Fruit fly (Drosophila melanogaster) whole organism, adult: Measurements from ENCODE around the gene RpL36A.

Experiments
- CG14711 ChIP-seq: fragments of 200-800 bp; sonication (Bioruptor generic); optimal IDR thresholded peaks from 2 replicates; lab custom pipeline; 2018; ENCODE audit warnings: missing biosample characterization, mild to moderate bottlenecking, missing genetic modification characterization, moderate library complexity
- CG1620 ChIP-seq: fragments of 200-800 bp; sonication (Bioruptor generic); optimal IDR thresholded peaks from 2 replicates; lab custom pipeline; 2016; ENCODE audit warnings: missing biosample characterization, missing genetic modification characterization
- CG33017 ChIP-seq: fragments of 200-800 bp; sonication (Bioruptor generic); optimal IDR thresholded peaks from 2 replicates; lab custom pipeline; 2018; ENCODE audit warnings: missing biosample characterization, mild to moderate bottlenecking, missing genetic modification characterization, moderate library complexity
- CG7101 ChIP-seq: fragments of 200-800 bp; sonication (Bioruptor generic); optimal IDR thresholded peaks from 2 replicates; lab custom pipeline; 2018; ENCODE audit warnings: missing biosample characterization, mild to moderate bottlenecking, missing genetic modification characterization, moderate library complexity
- Crg-1 ChIP-seq: fragments of 200-800 bp; sonication (Bioruptor generic); optimal IDR thresholded peaks from 2 replicates; lab custom pipeline; 2016; ENCODE audit warnings: missing biosample characterization, missing genetic modification characterization
- Hr96 ChIP-seq: fragments of 200-800 bp; sonication (Bioruptor generic); optimal IDR thresholded peaks from 2 replicates; lab custom pipeline; 2016; ENCODE audit warnings: missing biosample characterization, missing genetic modification characterization
- cnc ChIP-seq, 2 experiments: fragments of >200 bp; optimal IDR thresholded peaks; 2 replicates each; lab custom pipeline; 2017
- kay ChIP-seq: fragments of 200-800 bp; sonication (Bioruptor generic); peaks from one replicate; lab custom pipeline; 2016; ENCODE audit warnings: missing biosample characterization, missing genetic modification characterization, borderline replicate concordance
- pad ChIP-seq: fragments of 200-800 bp; sonication (Bioruptor generic); optimal IDR thresholded peaks from 3 replicates; lab custom pipeline; 2017; ENCODE audit warnings: missing biosample characterization, missing genetic modification characterization, mild to moderate bottlenecking, moderate library complexity, missing genetic modification reagents
- toe ChIP-seq: fragments of 200-800 bp; sonication (Bioruptor generic); optimal IDR thresholded peaks from 2 replicates; lab custom pipeline; 2016; ENCODE audit warnings: missing biosample characterization, missing genetic modification characterization

- TF ChIP-seq CG1620 (GFP tag; lab: Kevin White, UChicago) (no peak), toe (no peak), CG7101 (tag; lab: Kevin White, UChicago) (no peak), kay (GFP tag; lab: Kevin White, UChicago) (no peak), CG14711 (tag; lab: Kevin White, UChicago) (no peak), pad (GFP tag; lab: Kevin White, UChicago) (peak; percentile 79), CG33017 (no peak), Hr96 (GFP tag; lab: Kevin White, UChicago) (no peak), cnc (optimal IDR thresholded peaks at IDR 0.05; lab: Kevin White, UChicago) (no peak), Crg-1 (no peak)
These were observed 41.9 kb upstream of the RpL36A start for dm6 chr2L:8084349-8085203.
